Fruit fly (Drosophila melanogaster) S2 (cell line): ENCODE measurements around the gene CG13694.

Experiments used
- CG8478 ChIP-seq: fragments of >200 bp; optimal IDR thresholded peaks from 2 replicates; lab custom pipeline; 2018
- CTCF ChIP-seq, 2 experiments: fragments of >200 bp; optimal IDR thresholded peaks; 2 replicates each; lab custom pipeline; 2018

DNA sequence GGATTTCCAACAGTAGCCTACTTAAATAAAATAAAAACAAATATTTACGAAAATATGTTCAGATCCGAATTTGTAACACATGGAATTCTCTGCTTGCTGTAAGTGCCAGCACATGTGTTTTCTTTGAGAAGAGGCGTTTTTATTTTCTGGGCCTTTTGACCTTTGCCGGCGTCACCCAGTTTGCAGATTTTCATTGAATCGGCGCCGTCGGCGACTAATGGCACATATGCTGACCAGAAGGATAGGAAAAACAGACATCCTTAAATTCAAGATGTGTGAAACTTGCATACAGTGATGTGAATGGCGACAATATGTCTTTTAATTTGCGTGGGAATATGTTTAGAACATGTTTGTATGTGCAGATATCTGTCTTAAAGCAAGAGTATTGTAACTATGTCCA, 26.2 kb downstream of the CG13694 start:
- TF ChIP-seq CTCF (optimal IDR thresholded peaks at IDR 0.05; lab: Kevin White, UChicago) (no peak), CG8478 (lab: Kevin White, UChicago) (no peak)
